Fruit fly (Drosophila melanogaster) whole organism, prepupa: ENCODE results near the gene CG33270.

ENCODE experiments used
- Blimp-1 ChIP-seq: fragments of 200-800 bp; sonication (Bioruptor generic); optimal IDR thresholded peaks from 3 replicates; lab custom pipeline; 2017; ENCODE audit warnings: missing biosample characterization, missing genetic modification characterization, mild to moderate bottlenecking, moderate library complexity, missing genetic modification reagents
- CG11762 ChIP-seq: fragments of 200-800 bp; sonication (Bioruptor generic); optimal IDR thresholded peaks from 3 replicates; lab custom pipeline; 2016; ENCODE audit warnings: missing biosample characterization, missing genetic modification characterization; ENCODE audit not compliant: insufficient read depth
- CG6276 ChIP-seq: fragments of 200-800 bp; sonication (Bioruptor generic); optimal IDR thresholded peaks from 2 replicates; lab custom pipeline; 2017; ENCODE audit warnings: missing biosample characterization, mild to moderate bottlenecking, missing genetic modification characterization
- CG6854 ChIP-seq: fragments of 200-800 bp; sonication (Bioruptor generic); optimal IDR thresholded peaks from 2 replicates; lab custom pipeline; 2017; ENCODE audit warnings: missing biosample characterization, mild to moderate bottlenecking, missing genetic modification characterization
- CG8319 ChIP-seq: fragments of 200-800 bp; sonication (Bioruptor generic); optimal IDR thresholded peaks from 3 replicates; lab custom pipeline; 2016; ENCODE audit warnings: missing biosample characterization, missing genetic modification characterization
- Lpt ChIP-seq: fragments of 200-800 bp; sonication (Bioruptor generic); optimal IDR thresholded peaks from 3 replicates; lab custom pipeline; 2016; ENCODE audit warnings: missing biosample characterization, missing genetic modification characterization

DNA sequence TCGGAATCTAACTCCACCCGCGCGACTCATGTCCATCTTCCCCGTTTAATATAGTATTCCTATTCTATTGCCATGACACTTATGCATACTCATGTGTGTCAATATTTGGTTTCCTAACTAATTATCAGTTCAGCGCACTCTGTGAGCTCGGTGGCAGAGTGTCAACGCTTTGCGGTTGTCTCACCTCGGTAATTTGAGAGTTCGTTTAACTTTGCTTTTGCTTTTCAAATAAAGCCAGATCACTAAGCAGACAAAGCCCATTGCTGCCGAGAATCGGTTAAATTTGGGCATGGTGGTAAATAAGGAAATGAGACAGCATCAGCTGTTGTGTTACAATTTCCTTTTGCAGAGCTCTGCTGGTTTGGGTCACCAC, 38.1 kb downstream of the CG33270 start:
- TF ChIP-seq Blimp-1 (GFP tag; lab: Kevin White, UChicago) = no peak
- no peak for TF ChIP-seq Lpt
- TF ChIP-seq CG6854 = no peak
- TF ChIP-seq CG11762 (GFP tag; lab: Kevin White, UChicago) = no peak
- TF ChIP-seq CG6276 (GFP tag; lab: Kevin White, UChicago) = no peak
- TF ChIP-seq CG8319 (GFP tag; lab: Kevin White, UChicago) = no peak
